Worm (Caenorhabditis elegans) whole organism, young adult: ENCODE results near the gene F44A2.3.
A peak's percentile ranks its signal among the peaks of the same experiment; 100 is the strongest.

Source experiments
- B0019.2 ChIP-seq: fragments of 200-800 bp; sonication (Bioruptor generic); conservative IDR thresholded peaks from 2 replicates; pipeline ENCODE4 v1.3.6; 2022; ENCODE audit warnings: missing genetic modification reagents, missing genetic modification characterization, missing compliant biosample characterization
- B0261.1 ChIP-seq: sonication (generic microtip); optimal IDR thresholded peaks from 2 replicates; lab custom pipeline; 2016; ENCODE audit warnings: mild to moderate bottlenecking, missing genetic modification characterization, moderate library complexity, missing compliant biosample characterization
- C06A6.2 ChIP-seq: fragments of 200-800 bp; sonication (Bioruptor generic); conservative IDR thresholded peaks from 2 replicates; pipeline ENCODE4 v1.3.6; 2022; ENCODE audit warnings: missing genetic modification characterization, missing compliant biosample characterization
- F10E7.11 ChIP-seq: sonication (generic microtip); optimal IDR thresholded peaks from 2 replicates; lab custom pipeline; 2017; ENCODE audit warnings: mild to moderate bottlenecking, missing genetic modification characterization, moderate library complexity, missing compliant biosample characterization
- F33H1.4 ChIP-seq: fragments of 200-800 bp; sonication (Bioruptor generic); IDR thresholded peaks from 2 replicates; pipeline ENCODE4 v1.3.6; 2022; ENCODE audit warnings: missing genetic modification reagents, missing genetic modification characterization, missing compliant biosample characterization
- F57A8.1 ChIP-seq: fragments of 200-800 bp; sonication (Bioruptor generic); optimal IDR thresholded peaks from 2 replicates; lab custom pipeline; 2018; ENCODE audit warnings: mild to moderate bottlenecking, missing genetic modification characterization, moderate library complexity, missing compliant biosample characterization
- K11D2.4 ChIP-seq: fragments of 200-800 bp; sonication (Bioruptor generic); IDR thresholded peaks from 2 replicates; pipeline ENCODE4 v1.3.6; 2022; ENCODE audit warnings: missing genetic modification reagents, missing genetic modification characterization, missing compliant biosample characterization
- Y53F4B.3 ChIP-seq: fragments of 200-800 bp; sonication (Bioruptor generic); IDR thresholded peaks from 2 replicates; pipeline ENCODE4 v1.3.6; 2022; ENCODE audit warnings: missing genetic modification reagents, missing genetic modification characterization, missing compliant biosample characterization
- Y79H2A.3 ChIP-seq: fragments of 200-800 bp; sonication (Bioruptor generic); conservative IDR thresholded peaks from 2 replicates; pipeline ENCODE4 v1.3.6; 2022; ENCODE audit warnings: missing genetic modification reagents, missing genetic modification characterization, missing compliant biosample characterization
- aptf-3 ChIP-seq: fragments of 200-800 bp; sonication (Bioruptor generic); IDR thresholded peaks from 2 replicates; pipeline ENCODE4 v1.3.6; 2022; ENCODE audit warnings: missing genetic modification characterization, missing compliant biosample characterization
- attf-3 ChIP-seq: fragments of 200-800 bp; sonication (Bioruptor generic); conservative IDR thresholded peaks from 2 replicates; pipeline ENCODE4 v1.3.6; 2022; ENCODE audit warnings: missing genetic modification reagents, missing genetic modification characterization, missing compliant biosample characterization
- bed-2 ChIP-seq: fragments of 200-800 bp; sonication (Bioruptor generic); IDR thresholded peaks from 2 replicates; pipeline ENCODE4 v1.3.6; 2022; ENCODE audit warnings: missing genetic modification reagents, missing genetic modification characterization, missing compliant biosample characterization
- ccch-3 ChIP-seq: fragments of 200-800 bp; sonication (Bioruptor generic); optimal IDR thresholded peaks from 2 replicates; lab custom pipeline; 2018; ENCODE audit warnings: mild to moderate bottlenecking, missing genetic modification characterization, missing compliant biosample characterization
- cebp-2 ChIP-seq: fragments of 200-800 bp; sonication (Bioruptor generic); IDR thresholded peaks from 2 replicates; pipeline ENCODE4 v1.3.6; 2022; ENCODE audit warnings: missing genetic modification characterization, missing compliant biosample characterization
- ceh-40 ChIP-seq: fragments of 200-800 bp; sonication (Bioruptor generic); IDR thresholded peaks from 2 replicates; pipeline ENCODE4 v1.3.6; 2022; ENCODE audit warnings: missing genetic modification characterization, missing compliant biosample characterization
- ceh-91 ChIP-seq: fragments of 200-800 bp; sonication (Bioruptor generic); IDR thresholded peaks from 2 replicates; pipeline ENCODE4 v1.3.6; 2022; ENCODE audit warnings: missing genetic modification reagents, missing genetic modification characterization, missing compliant biosample characterization
- die-1 ChIP-seq: sonication (generic microtip); optimal IDR thresholded peaks from 2 replicates; lab custom pipeline; 2016; ENCODE audit warnings: missing genotype, mild to moderate bottlenecking, missing genetic modification characterization, missing compliant biosample characterization
- dpl-1 ChIP-seq: fragments of 150-350 bp; optimal IDR thresholded peaks from 2 replicates; lab custom pipeline; 2014; ENCODE audit warnings: missing biosample characterization, missing genetic modification reagents, missing genetic modification characterization
- efl-1 ChIP-seq: fragments of 150-350 bp; optimal IDR thresholded peaks from 2 replicates; lab custom pipeline; 2014; ENCODE audit warnings: missing biosample characterization, missing genetic modification reagents, missing genetic modification characterization
- egrh-3 ChIP-seq: fragments of 200-800 bp; sonication (Bioruptor generic); IDR thresholded peaks from 2 replicates; pipeline ENCODE4 v1.3.6; 2022; ENCODE audit warnings: missing genetic modification reagents, missing genetic modification characterization, missing compliant biosample characterization
- hlh-26 ChIP-seq: fragments of 200-800 bp; sonication (Bioruptor generic); conservative IDR thresholded peaks from 2 replicates; pipeline ENCODE4 v1.3.6; 2022; ENCODE audit warnings: missing genetic modification reagents, missing genetic modification characterization, missing compliant biosample characterization
- hmg-1.2 ChIP-seq: fragments of 200-800 bp; sonication (Bioruptor generic); IDR thresholded peaks from 2 replicates; pipeline ENCODE4 v1.3.6; 2022; ENCODE audit warnings: missing genetic modification reagents, missing genetic modification characterization, missing compliant biosample characterization
- lag-1 ChIP-seq: fragments of 200-800 bp; sonication (Bioruptor generic); IDR thresholded peaks from 2 replicates; pipeline ENCODE4 v1.3.6; 2022; ENCODE audit warnings: missing genetic modification reagents, missing genetic modification characterization, missing compliant biosample characterization
- lin-26 ChIP-seq: fragments of 200-800 bp; sonication (Bioruptor generic); IDR thresholded peaks from 2 replicates; pipeline ENCODE4 v1.3.6; 2022; ENCODE audit warnings: missing genetic modification reagents, missing genetic modification characterization, missing compliant biosample characterization
- lin-40 ChIP-seq: sonication (generic microtip); optimal IDR thresholded peaks from 2 replicates; lab custom pipeline; 2016; ENCODE audit warnings: missing genetic modification characterization, mild to moderate bottlenecking, missing compliant biosample characterization, missing genotype, missing genetic modification reagents
- lin-54 ChIP-seq: fragments of 200-800 bp; sonication (Bioruptor generic); optimal IDR thresholded peaks from 2 replicates; lab custom pipeline; 2018; ENCODE audit warnings: mild to moderate bottlenecking, missing genetic modification characterization, missing compliant biosample characterization
- madf-6 ChIP-seq: fragments of 200-800 bp; sonication (Bioruptor generic); IDR thresholded peaks from 2 replicates; pipeline ENCODE4 v1.3.6; 2022; ENCODE audit warnings: missing genetic modification reagents, missing genetic modification characterization, missing compliant biosample characterization
- madf-8 ChIP-seq: fragments of 200-800 bp; sonication (Bioruptor generic); conservative IDR thresholded peaks from 2 replicates; pipeline ENCODE4 v1.3.6; 2022; ENCODE audit warnings: missing genetic modification reagents, missing genetic modification characterization, missing compliant biosample characterization
- nfya-2 ChIP-seq: fragments of 200-800 bp; sonication (Bioruptor generic); IDR thresholded peaks from 2 replicates; pipeline ENCODE4 v1.3.6; 2022; ENCODE audit warnings: missing genetic modification reagents, missing genetic modification characterization, missing compliant biosample characterization
- nhr-120 ChIP-seq: fragments of 200-800 bp; sonication (Bioruptor generic); IDR thresholded peaks from 2 replicates; pipeline ENCODE4 v1.3.6; 2022; ENCODE audit warnings: missing genetic modification characterization, missing compliant biosample characterization
- nhr-179 ChIP-seq: sonication (generic microtip); optimal IDR thresholded peaks from 2 replicates; lab custom pipeline; 2016; ENCODE audit warnings: mild to moderate bottlenecking, missing genetic modification characterization, missing compliant biosample characterization
- nhr-90 ChIP-seq: sonication (generic microtip); optimal IDR thresholded peaks from 2 replicates; lab custom pipeline; 2016; ENCODE audit warnings: missing genotype, mild to moderate bottlenecking, missing genetic modification characterization, missing compliant biosample characterization
- pha-4 ChIP-seq: fragments of 150-350 bp; sonication (generic microtip); optimal IDR thresholded peaks from 2 replicates; lab custom pipeline; 2014; ENCODE audit warnings: missing biosample characterization, missing genetic modification reagents, missing genetic modification characterization
- repo-1 ChIP-seq: sonication (generic microtip); optimal IDR thresholded peaks from 2 replicates; lab custom pipeline; 2017; ENCODE audit warnings: mild to moderate bottlenecking, missing genetic modification characterization, missing compliant biosample characterization
- rpc-1 ChIP-seq, 2 experiments: fragments of 150-350 bp in 1 of 2; sonication (generic microtip) in 1 of 2; optimal IDR thresholded peaks; 2 replicates each; lab custom pipeline; 2014 to 2018; ENCODE audit warnings: missing biosample characterization in 1 of 2, missing genetic modification characterization in 1 of 2, missing genetic modification reagents in 1 of 2, missing genotype in 1 of 2
- sdz-38 ChIP-seq: sonication (generic microtip); optimal IDR thresholded peaks from 2 replicates; lab custom pipeline; 2016; ENCODE audit warnings: missing genotype, missing genetic modification characterization, missing compliant biosample characterization
- sea-2 ChIP-seq: fragments of 200-800 bp; sonication (Bioruptor generic); IDR thresholded peaks from 2 replicates; pipeline ENCODE4 v1.3.6; 2022; ENCODE audit warnings: missing genetic modification characterization, missing compliant biosample characterization
- somi-1 ChIP-seq: fragments of 200-800 bp; sonication (Bioruptor generic); optimal IDR thresholded peaks from 2 replicates; lab custom pipeline; 2018; ENCODE audit warnings: mild to moderate bottlenecking, missing genetic modification characterization, missing compliant biosample characterization
- tbp1 ChIP-seq: fragments of 200-800 bp; sonication (Bioruptor generic); optimal IDR thresholded peaks from 2 replicates; lab custom pipeline; 2018; ENCODE audit warnings: mild to moderate bottlenecking, missing genetic modification characterization, missing compliant biosample characterization
- xnd-1 ChIP-seq: sonication (generic microtip); optimal IDR thresholded peaks from 2 replicates; lab custom pipeline; 2016; ENCODE audit warnings: missing genotype, missing genetic modification reagents, missing genetic modification characterization, missing compliant biosample characterization
- zfh-2 ChIP-seq: fragments of 200-800 bp; sonication (Bioruptor generic); conservative IDR thresholded peaks from 2 replicates; pipeline ENCODE4 v1.3.6; 2022; ENCODE audit warnings: missing genetic modification reagents, missing genetic modification characterization, missing compliant biosample characterization

F44A2.3 gene

ce11 chrV:9282110-9282509 is 23.1 kb upstream of the F44A2.3 start, which contains the start of gene hlh-10:
Gene hlh-10 (minus strand): TSS chrV:9282210.
- no peak for TF ChIP-seq aptf-3 (GFP tag; lab: Robert Waterston, UW)
- TF ChIP-seq xnd-1 (tag; lab: Kevin White, UChicago) = no peak
- no peak for TF ChIP-seq hlh-26 (GFP tag; lab: Robert Waterston, UW)
- TF ChIP-seq Y53F4B.3 (GFP tag; lab: Robert Waterston, UW) = no peak
- no peak for TF ChIP-seq nhr-90 (tag; lab: Kevin White, UChicago)
- TF ChIP-seq F33H1.4 (GFP tag; lab: Robert Waterston, UW) = no peak

ce11 chrV:9283452-9283851 is 21.8 kb upstream of the F44A2.3 start:
- TF ChIP-seq tbp1 (GFP tag; lab: Kevin White, UChicago) (no peak), lin-40 (tag; lab: Kevin White, UChicago) (no peak), F10E7.11 (tag; lab: Kevin White, UChicago) (no peak), repo-1 (tag; lab: Kevin White, UChicago) (no peak), pha-4 (no peak), nfya-2 (GFP tag; lab: Robert Waterston, UW) (no peak), somi-1 (GFP tag; lab: Kevin White, UChicago) (no peak), sea-2 (GFP tag; lab: Robert Waterston, UW) (no peak), madf-8 (GFP tag; lab: Robert Waterston, UW) (no peak)

- TF ChIP-seq zfh-2 (GFP tag; lab: Robert Waterston, UW) (0 out of 2 replicates have a peak, but pooled peaks have one; percentile 27), lin-26 (GFP tag; lab: Robert Waterston, UW) (no peak), cebp-2 (GFP tag; lab: Robert Waterston, UW) (no peak), nhr-120 (GFP tag; lab: Robert Waterston, UW) (no peak)
Measured at ce11 chrV:9287460-9287859, 17.8 kb upstream of the F44A2.3 start, which contains the start of gene lron-2. Gene lron-2 (minus strand): TSS chrV:9287560.

DNA sequence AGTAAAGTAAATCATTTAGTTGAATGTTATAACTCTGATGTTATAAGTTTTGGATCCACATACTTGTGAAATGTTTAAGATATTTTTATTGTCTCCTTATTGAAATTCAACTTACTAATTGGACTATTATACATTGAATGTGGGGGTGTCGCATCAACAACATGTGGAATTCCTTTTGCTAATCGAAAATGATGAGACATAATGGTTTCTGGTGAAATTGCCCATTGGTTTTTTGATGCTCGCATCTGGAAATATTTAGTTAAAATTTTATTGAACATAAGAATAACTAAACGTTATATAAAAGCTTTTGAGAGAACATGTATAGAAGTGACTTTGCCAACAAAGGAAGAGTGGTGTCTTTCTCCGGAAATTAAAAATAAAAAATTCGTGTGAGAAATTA is 13.3 kb upstream of the F44A2.3 start, which contains the start of gene ZK682.7:
Gene ZK682.7 (minus strand): TSS at position 247 of the 400 bp plus-strand sequence.
- TF ChIP-seq K11D2.4 (GFP tag; lab: Robert Waterston, UW) (no peak), ccch-3 (GFP tag; lab: Kevin White, UChicago) (no peak), die-1 (tag; lab: Kevin White, UChicago) (no peak), nhr-120 (GFP tag; lab: Robert Waterston, UW) (no peak)

DNA sequence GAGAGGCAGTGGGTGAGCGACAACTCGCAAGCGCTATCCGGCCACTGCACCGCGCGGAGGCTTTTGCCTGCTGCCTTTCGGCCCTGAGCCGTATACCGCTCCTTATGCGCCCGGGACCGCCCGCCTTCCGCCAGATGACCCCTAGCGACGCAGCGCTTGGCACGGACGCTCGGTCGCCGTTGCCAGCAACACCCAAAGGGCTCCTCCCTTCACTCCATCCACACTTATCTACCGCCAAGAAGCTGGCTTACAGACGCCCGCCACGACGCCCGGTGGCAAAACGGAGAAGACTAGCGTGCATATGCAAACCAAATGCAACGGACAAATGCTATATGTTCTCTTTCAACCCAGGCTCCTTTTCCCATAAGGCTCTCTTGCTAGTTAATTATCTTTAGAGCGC is 11.9 kb upstream of the F44A2.3 start:
- TF ChIP-seq B0019.2 (GFP tag; lab: Robert Waterston, UW) (no peak), ceh-40 (GFP tag; lab: Robert Waterston, UW) (no peak), bed-2 (GFP tag; lab: Robert Waterston, UW) (0 out of 2 replicates have a peak, but pooled peaks have one; percentile 47), efl-1 (GFP tag; lab: Kevin White, UChicago) (no peak), madf-6 (no peak), lin-26 (GFP tag; lab: Robert Waterston, UW) (0 out of 2 replicates have a peak, but pooled peaks have one; percentile 41), ceh-91 (GFP tag; lab: Robert Waterston, UW) (no peak), lag-1 (GFP tag; lab: Robert Waterston, UW) (no peak), sdz-38 (tag; lab: Kevin White, UChicago) (no peak), Y79H2A.3 (no peak), lin-54 (GFP tag; lab: Kevin White, UChicago) (no peak), egrh-3 (GFP tag; lab: Robert Waterston, UW) (peak; percentile 93), B0261.1 (tag; lab: Kevin White, UChicago) (peak; percentile 19), rpc-1 (optimal IDR thresholded peaks at IDR 0.05; lab: Kevin White, UChicago) (no peak), rpc-1 (tag; optimal IDR thresholded peaks at IDR 0.05; lab: Kevin White, UChicago) (peak; percentile 16), dpl-1 (GFP tag; lab: Kevin White, UChicago) (no peak), F57A8.1 (GFP tag; lab: Kevin White, UChicago) (no peak), hmg-1.2 (GFP tag; lab: Robert Waterston, UW) (no peak), nhr-179 (tag; lab: Kevin White, UChicago) (no peak), hlh-26 (GFP tag; lab: Robert Waterston, UW) (no peak), C06A6.2 (no peak), attf-3 (GFP tag; lab: Robert Waterston, UW) (0 out of 2 replicates have a peak, but pooled peaks have one; percentile 14), zfh-2 (GFP tag; lab: Robert Waterston, UW) (peak; percentile 97), cebp-2 (GFP tag; lab: Robert Waterston, UW) (0 out of 2 replicates have a peak, but pooled peaks have one; percentile 64)
- TF ChIP-seq, all 124 proteins: peak for 8
